Worm (Caenorhabditis elegans): ENCODE results near the gene ddl-2.

ddl-2 gene

DNA sequence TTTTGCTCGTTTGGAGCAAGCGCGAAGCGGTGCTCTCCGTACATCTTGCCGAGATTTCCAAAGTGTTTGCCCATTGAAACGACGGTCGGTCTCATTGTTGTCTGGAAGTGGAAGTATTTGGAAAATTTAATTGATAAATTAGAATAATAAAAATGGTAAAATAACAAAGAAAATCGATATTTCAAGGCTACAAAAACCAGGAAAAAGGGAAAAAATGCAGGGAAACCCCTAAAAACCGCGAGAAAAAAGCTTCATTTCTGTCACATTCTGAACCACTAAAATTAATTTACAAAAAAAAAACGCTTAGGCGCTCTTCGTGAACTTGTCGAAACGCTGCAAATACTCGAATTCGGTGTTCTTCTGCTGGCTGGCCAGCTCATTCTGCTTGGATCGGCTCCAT, 54.5 kb downstream of the ddl-2 start, which contains the start of gene F45H10.2:
F45H10.2 (minus strand) TSS at position 101 of the 400 bp plus-strand sequence.
- TF ChIP-seq cog-1 (tag; optimal IDR thresholded peaks at IDR 0.05) = no peak
- no peak for TF ChIP-seq T22C8.4 (GFP tag; IDR thresholded peaks at IDR 0.05)
- TF ChIP-seq ztf-23 (GFP tag; IDR thresholded peaks at IDR 0.05) = no peak
- no peak for TF ChIP-seq tab-1 (GFP tag; IDR thresholded peaks at IDR 0.05)
- no peak for TF ChIP-seq klf-2 (GFP tag; conservative IDR thresholded peaks at IDR 0.05)
- no peak for TF ChIP-seq med-1 (GFP tag; optimal IDR thresholded peaks at IDR 0.05; ENCODE audit: insufficient read depth)
- no peak for TF ChIP-seq ref-1 (GFP tag; conservative IDR thresholded peaks at IDR 0.05)
- TF ChIP-seq ztf-29 (GFP tag; IDR thresholded peaks at IDR 0.05) = no peak
- TF ChIP-seq flt-1 (GFP tag; IDR thresholded peaks at IDR 0.05) = no peak
